Worm (Caenorhabditis elegans) whole organism, mixed stage, embryonic: ENCODE results near the gene cyp-29A4.

Source experiments
- M03D4.4 ChIP-seq: sonication (generic microtip); optimal IDR thresholded peaks from 2 replicates; lab custom pipeline; 2017; ENCODE audit warnings: mild to moderate bottlenecking, missing genetic modification characterization, missing compliant biosample characterization
- blmp-1 ChIP-seq: fragments of 150-350 bp; optimal IDR thresholded peaks from 2 replicates; lab custom pipeline; 2014; ENCODE audit warnings: missing biosample characterization, missing genetic modification characterization
- ceh-39 ChIP-seq: fragments of 150-350 bp; optimal IDR thresholded peaks from 2 replicates; lab custom pipeline; 2014; ENCODE audit warnings: missing biosample characterization, missing genetic modification characterization
- ces-1 ChIP-seq: fragments of 150-350 bp; optimal IDR thresholded peaks from 2 replicates; lab custom pipeline; 2014; ENCODE audit warnings: missing biosample characterization, missing genetic modification reagents, missing genetic modification characterization
- elt-1 ChIP-seq: sonication (generic microtip); optimal IDR thresholded peaks from 2 replicates; lab custom pipeline; 2017; ENCODE audit warnings: missing genetic modification characterization, mild to moderate bottlenecking, missing compliant biosample characterization, antibody characterized with exemption, moderate library complexity, borderline replicate concordance; ENCODE audit not compliant: insufficient read depth
- elt-3 ChIP-seq: fragments of 150-350 bp; optimal IDR thresholded peaks from 2 replicates; lab custom pipeline; 2014; ENCODE audit warnings: missing biosample characterization, missing genetic modification characterization
- lin-13 ChIP-seq: fragments of 150-350 bp; optimal IDR thresholded peaks from 2 replicates; lab custom pipeline; 2014; ENCODE audit warnings: missing biosample characterization, missing genetic modification characterization
- mep-1 ChIP-seq: fragments of 150-350 bp; optimal IDR thresholded peaks from 2 replicates; lab custom pipeline; 2017; ENCODE audit warnings: missing biosample characterization, missing genetic modification reagents, missing genetic modification characterization, inconsistent platforms
- nhr-12 ChIP-seq: fragments of 150-350 bp; optimal IDR thresholded peaks from 2 replicates; lab custom pipeline; 2014; ENCODE audit warnings: missing biosample characterization, missing genetic modification characterization
- pha-4 ChIP-seq: fragments of 150-350 bp; optimal IDR thresholded peaks from 2 replicates; lab custom pipeline; 2018; ENCODE audit warnings: missing biosample characterization, missing genetic modification reagents, missing genetic modification characterization
- tbx-8 ChIP-seq: fragments of 200-800 bp; sonication (Bioruptor generic); optimal IDR thresholded peaks from 2 replicates; lab custom pipeline; 2018; ENCODE audit warnings: mild to moderate bottlenecking, missing genetic modification characterization, moderate library complexity, missing compliant biosample characterization
- unc-62 ChIP-seq: fragments of 150-350 bp; optimal IDR thresholded peaks from 2 replicates; lab custom pipeline; 2014; ENCODE audit warnings: missing biosample characterization, missing genetic modification reagents, missing genetic modification characterization

DNA sequence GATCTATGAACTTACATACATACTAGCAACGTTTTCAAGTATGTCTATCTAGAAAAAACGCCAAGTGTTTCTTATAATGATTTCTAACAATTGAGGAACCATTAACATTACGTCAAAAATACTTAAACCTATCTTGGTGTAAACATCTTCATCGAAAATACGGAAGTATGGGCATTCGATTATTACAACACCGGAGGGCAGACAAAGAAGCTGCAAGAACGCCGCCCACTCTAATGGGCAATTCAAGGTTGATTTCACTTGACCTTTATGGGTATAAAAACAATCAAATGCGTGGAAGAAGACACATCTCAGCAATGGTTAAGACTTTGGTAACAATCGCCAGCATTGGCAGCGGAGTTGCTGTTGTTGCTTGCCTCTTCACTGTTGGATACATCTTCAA, 24.9 kb upstream of the cyp-29A4 start, which contains the start of gene col-146:
- TF ChIP-seq nhr-12 (tag; lab: Kevin White, UChicago), result no peak
- no peak for TF ChIP-seq unc-62 (GFP tag; lab: Kevin White, UChicago)
- TF ChIP-seq pha-4, result no peak
- TF ChIP-seq elt-1 (tag; lab: Kevin White, UChicago), result no peak
- no peak for TF ChIP-seq lin-13
- TF ChIP-seq M03D4.4 (tag; lab: Kevin White, UChicago), result no peak
- no peak for TF ChIP-seq ces-1 (GFP tag; lab: Kevin White, UChicago)
- no peak for TF ChIP-seq tbx-8 (GFP tag; lab: Kevin White, UChicago)
- TF ChIP-seq ceh-39 (tag; lab: Kevin White, UChicago), result no peak
- TF ChIP-seq elt-3 (tag; lab: Kevin White, UChicago), result no peak
- TF ChIP-seq mep-1 (tag; lab: Kevin White, UChicago), result no peak
- TF ChIP-seq blmp-1, result no peak
